Worm (Caenorhabditis elegans): Measurements from ENCODE around the gene ZC239.3.
"Not testable (repeated sequence)": the region's sequence is repeated elsewhere in the genome, so short reads cannot be mapped to it uniquely, and the experiment has no call there.

ce11 chrII:3183300-3183840, 32.5 kb upstream of the ZC239.3 start, which contains the start of the genes Y27F2A.6 and Y27F2A.8:
- TF ChIP-seq B0310.2 (tag; optimal IDR thresholded peaks at IDR 0.05); ama-1 (optimal IDR thresholded peaks at IDR 0.05); hmbx-1 (tag; optimal IDR thresholded peaks at IDR 0.05); pes-1 (GFP tag; IDR thresholded peaks at IDR 0.05); tbx-37 (GFP tag; conservative IDR thresholded peaks at IDR 0.05); hmg-4 (GFP tag; optimal IDR thresholded peaks at IDR 0.05); hnd-1 (tag; optimal IDR thresholded peaks at IDR 0.05): not testable (repeated sequence)
